Worm (Caenorhabditis elegans) whole organism, L3 larva: ENCODE data around the gene srz-15.

Experiments
- nhr-25 ChIP-seq: sonication (generic microtip); optimal IDR thresholded peaks from 2 replicates; lab custom pipeline; 2017; ENCODE audit warnings: missing biosample characterization, missing genetic modification characterization
- nhr-67 ChIP-seq: fragments of 150-350 bp; optimal IDR thresholded peaks from 2 replicates; lab custom pipeline; 2014; ENCODE audit warnings: missing biosample characterization, missing genetic modification characterization
- unc-62 ChIP-seq: fragments of 150-350 bp; sonication (generic microtip); optimal IDR thresholded peaks from 4 replicates; lab custom pipeline; 2014; ENCODE audit warnings: missing biosample characterization, missing genetic modification reagents, missing genetic modification characterization

DNA sequence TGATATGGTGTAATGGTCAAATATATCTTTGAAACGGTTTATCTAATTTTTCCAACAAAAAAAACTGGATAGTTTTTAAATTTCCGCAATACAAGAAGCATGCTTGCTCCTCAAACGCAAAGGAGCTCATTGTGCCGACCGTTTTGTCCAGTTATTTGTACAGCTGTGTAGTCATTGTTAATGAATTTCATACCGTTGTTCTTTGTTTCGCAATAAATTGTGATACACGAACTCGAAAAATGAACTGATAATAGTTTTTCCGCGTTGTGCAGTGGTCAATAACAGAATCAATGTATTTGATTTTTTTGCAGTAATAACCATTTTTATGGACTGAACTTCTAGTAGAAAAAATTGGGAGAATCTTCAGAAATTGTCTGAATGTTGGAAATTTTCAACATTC lies 16.8 kb upstream of the srz-15 start:
- TF ChIP-seq nhr-67 (no peak), nhr-25 (no peak), unc-62 (GFP tag; lab: Kevin White, UChicago) (no peak)
